Fruit fly (Drosophila melanogaster): ENCODE data around the gene Sps2.

Gene Sps2

DNA sequence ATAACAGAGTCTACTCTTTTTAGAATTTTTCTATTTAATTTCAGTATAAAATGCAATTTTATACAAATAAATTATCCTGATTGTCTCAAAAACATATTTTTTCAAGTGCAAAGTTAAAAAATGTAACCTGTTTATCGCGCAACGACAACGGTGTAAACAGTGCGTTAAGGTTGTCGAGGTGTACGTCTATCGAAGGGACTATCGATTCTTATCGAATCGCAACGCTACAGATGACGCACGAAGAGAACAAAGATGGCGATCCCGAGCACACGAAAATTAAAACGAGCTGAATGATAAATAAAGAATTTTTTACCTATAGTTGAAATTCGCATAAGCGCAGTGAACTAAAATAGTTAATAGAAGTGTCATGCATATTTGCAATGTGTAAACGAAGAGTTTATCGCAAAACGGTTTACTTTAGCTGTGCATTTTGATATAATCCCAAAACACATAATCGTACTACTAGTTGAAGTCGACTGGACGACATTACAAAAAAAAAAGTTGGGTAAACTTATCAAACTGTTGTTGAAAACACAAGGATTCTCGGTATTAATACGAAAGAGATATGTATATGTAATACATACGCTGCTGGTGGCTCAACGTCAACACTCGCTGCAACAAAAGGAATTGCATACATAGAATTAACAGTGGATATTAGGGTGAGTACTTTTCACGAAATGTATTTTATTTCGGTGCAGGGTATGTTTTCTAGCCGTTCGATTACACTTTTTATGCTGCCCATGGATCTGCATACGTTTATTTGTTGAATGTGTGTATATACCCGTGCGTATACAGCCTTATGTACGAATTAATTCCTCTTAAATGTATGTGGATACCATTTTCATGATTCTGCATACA, 45.7 kb downstream of the Sps2 start, which contains the start of gene da:
TSS of gene da (plus strand) at position 237 of the 858 bp plus-strand sequence.
- TF ChIP-seq insv (optimal IDR thresholded peaks at IDR 0.05): no peak
- no peak for TF ChIP-seq h (optimal IDR thresholded peaks at IDR 0.05)
- TF ChIP-seq psq (optimal IDR thresholded peaks at IDR 0.05): no peak
- TF ChIP-seq Sin3A (optimal IDR thresholded peaks at IDR 0.05): no peak
- no peak for TF ChIP-seq ttk (optimal IDR thresholded peaks at IDR 0.05)
- TF ChIP-seq Myc (optimal IDR thresholded peaks at IDR 0.05): no peak

DNA sequence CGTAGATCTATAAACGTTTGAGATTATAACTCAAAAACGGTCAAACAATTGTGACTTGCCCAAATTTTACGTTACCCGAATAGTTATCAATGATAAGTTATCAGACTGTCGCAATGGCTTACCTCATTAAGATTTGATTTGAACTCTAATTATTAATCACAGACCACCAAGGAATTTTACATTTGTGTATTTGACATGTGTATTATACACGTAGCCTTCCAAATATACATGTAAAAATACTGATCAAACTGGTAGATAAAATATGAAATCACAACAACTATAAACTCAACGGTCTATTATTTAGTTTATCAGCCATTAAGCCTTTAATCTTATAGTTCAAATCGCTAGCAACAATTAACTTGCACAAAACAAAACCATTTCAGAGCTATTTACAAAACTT, 51.1 kb downstream of the Sps2 start:
- TF ChIP-seq h (optimal IDR thresholded peaks at IDR 0.05): no peak
- TF ChIP-seq insv (optimal IDR thresholded peaks at IDR 0.05): no peak
- no peak for TF ChIP-seq psq (optimal IDR thresholded peaks at IDR 0.05)
- TF ChIP-seq ttk (optimal IDR thresholded peaks at IDR 0.05): no peak
- TF ChIP-seq Myc (optimal IDR thresholded peaks at IDR 0.05): no peak
- TF ChIP-seq Sin3A (optimal IDR thresholded peaks at IDR 0.05): no peak
